Fruit fly (Drosophila melanogaster): ENCODE measurements around the gene CG13318.

The CG13318 gene

dm6 chr3R:8810397-8811184 is 38.1 kb upstream of the CG13318 start (continued):
- TF ChIP-seq seq (GFP tag; IDR thresholded peaks at IDR 0.05) = peak; percentile 90
- TF ChIP-seq Sox102F (GFP tag; optimal IDR thresholded peaks at IDR 0.05) = peak; percentile 66
- TF ChIP-seq Eip74EF (GFP tag; optimal IDR thresholded peaks at IDR 0.05) = peak in 1 of 2 experiments; percentile 65
- TF ChIP-seq CG9437 (GFP tag; optimal IDR thresholded peaks at IDR 0.05) = peak; percentile 34
- TF ChIP-seq bsh (GFP tag; optimal IDR thresholded peaks at IDR 0.05) = peak in 1 of 2 experiments; percentile 88
- TF ChIP-seq psq (GFP tag; optimal IDR thresholded peaks at IDR 0.05) = peak; percentile 71
- no peak for TF ChIP-seq Doc2 (GFP tag; IDR thresholded peaks at IDR 0.05)
- no peak for TF ChIP-seq CG11560 (tag; IDR thresholded peaks at IDR 0.05)
- TF ChIP-seq CG3407 (GFP tag; optimal IDR thresholded peaks at IDR 0.05) = peak; percentile 93
- TF ChIP-seq mirr (GFP tag; optimal IDR thresholded peaks at IDR 0.05) = peak; percentile 100
- TF ChIP-seq Vsx1 (GFP tag; optimal IDR thresholded peaks at IDR 0.05) = peak; percentile 94
- TF ChIP-seq Dbx (GFP tag; IDR thresholded peaks at IDR 0.05) = peak; percentile 74
- peak; percentile 84 for TF ChIP-seq CG2199 (GFP tag; IDR thresholded peaks at IDR 0.05)
- TF ChIP-seq sug (tag; optimal IDR thresholded peaks at IDR 0.05) = peak; percentile 96
- TF ChIP-seq ash1 (GFP tag; optimal IDR thresholded peaks at IDR 0.05) = peak; percentile 99
- TF ChIP-seq CG9932 (GFP tag; IDR thresholded peaks at IDR 0.05) = no peak
- no peak for TF ChIP-seq CG1832 (GFP tag; optimal IDR thresholded peaks at IDR 0.05)
- TF ChIP-seq pan (optimal IDR thresholded peaks at IDR 0.05) = no peak
- peak in 1 of 2 experiments; percentile 61 for TF ChIP-seq pan (GFP tag; optimal IDR thresholded peaks at IDR 0.05 in 1 of 2, IDR thresholded peaks at IDR 0.05 in 1 of 2)
- peak; percentile 64 for TF ChIP-seq stc (GFP tag; IDR thresholded peaks at IDR 0.05)
- TF ChIP-seq CG42726 (GFP tag; IDR thresholded peaks at IDR 0.05; ENCODE audit: partially characterized antibody) = no peak
- TF ChIP-seq Asciz (GFP tag; optimal IDR thresholded peaks at IDR 0.05) = peak; percentile 94
- peak; percentile 59 for TF ChIP-seq CG7556 (GFP tag; optimal IDR thresholded peaks at IDR 0.05)
- peak; percentile 23 for TF ChIP-seq pum (GFP tag; optimal IDR thresholded peaks at IDR 0.05)
- TF ChIP-seq CG34224 (GFP tag; IDR thresholded peaks at IDR 0.05; ENCODE audit: partially characterized antibody) = no peak
- TF ChIP-seq CG31441 (GFP tag; IDR thresholded peaks at IDR 0.05) = peak; percentile 14; the same call in 1 of the 2 replicates
- no peak for TF ChIP-seq Elba2 (GFP tag; optimal IDR thresholded peaks at IDR 0.05)
- TF ChIP-seq pros (GFP tag; optimal IDR thresholded peaks at IDR 0.05) = peak; percentile 78
- TF ChIP-seq CG30020 (tag; optimal IDR thresholded peaks at IDR 0.05) = no peak
- TF ChIP-seq Ravus (GFP tag; IDR thresholded peaks at IDR 0.05) = 0 out of 2 replicates have a peak, but pooled peaks have one; percentile 0
- no peak for TF ChIP-seq cad (GFP tag; optimal IDR thresholded peaks at IDR 0.05)
- peak; percentile 63; the same call in 1 of the 3 replicates for TF ChIP-seq z (GFP tag; IDR thresholded peaks at IDR 0.05)
- TF ChIP-seq CG2202 (tag; optimal IDR thresholded peaks at IDR 0.05) = peak; percentile 90
- TF ChIP-seq CG6813 (GFP tag; optimal IDR thresholded peaks at IDR 0.05) = peak; percentile 94
- TF ChIP-seq luna (GFP tag; optimal IDR thresholded peaks at IDR 0.05) = peak; percentile 14
- TF ChIP-seq wor (GFP tag; IDR thresholded peaks at IDR 0.05) = 0 out of 2 replicates have a peak, but pooled peaks have one; percentile 11
- TF ChIP-seq ken (GFP tag; IDR thresholded peaks at IDR 0.05) = peak; percentile 55; the same call in 1 of the 3 replicates
- TF ChIP-seq lbe (GFP tag; optimal IDR thresholded peaks at IDR 0.05) = peak; percentile 79
- TF ChIP-seq Hr39 (optimal IDR thresholded peaks at IDR 0.05) = no peak
- TF ChIP-seq CG11723 (GFP tag; optimal IDR thresholded peaks at IDR 0.05) = peak; percentile 88
- peak; percentile 70 for TF ChIP-seq CG3281 (GFP tag; optimal IDR thresholded peaks at IDR 0.05)
- no peak for TF ChIP-seq Ssrp (tag; optimal IDR thresholded peaks at IDR 0.05)
- TF ChIP-seq CG2120 (GFP tag; optimal IDR thresholded peaks at IDR 0.05) = peak; percentile 64
- TF ChIP-seq CG32532 (GFP tag; IDR thresholded peaks at IDR 0.05) = peak; percentile 84
- peak; percentile 18 for TF ChIP-seq CG13775 (GFP tag; optimal IDR thresholded peaks at IDR 0.05)
- peak; percentile 13 for TF ChIP-seq CG17829 (tag; optimal IDR thresholded peaks at IDR 0.05)
- TF ChIP-seq gfzf (GFP tag; optimal IDR thresholded peaks at IDR 0.05) = no peak
- TF ChIP-seq so (GFP tag; IDR thresholded peaks at IDR 0.05) = peak; percentile 89
- TF ChIP-seq CG12299 (tag; optimal IDR thresholded peaks at IDR 0.05) = peak; percentile 93

Data from whole organism, embryonic.